Worm (Caenorhabditis elegans): Measurements from ENCODE around the gene Y24D9B.1.

The Y24D9B.1 gene

DNA sequence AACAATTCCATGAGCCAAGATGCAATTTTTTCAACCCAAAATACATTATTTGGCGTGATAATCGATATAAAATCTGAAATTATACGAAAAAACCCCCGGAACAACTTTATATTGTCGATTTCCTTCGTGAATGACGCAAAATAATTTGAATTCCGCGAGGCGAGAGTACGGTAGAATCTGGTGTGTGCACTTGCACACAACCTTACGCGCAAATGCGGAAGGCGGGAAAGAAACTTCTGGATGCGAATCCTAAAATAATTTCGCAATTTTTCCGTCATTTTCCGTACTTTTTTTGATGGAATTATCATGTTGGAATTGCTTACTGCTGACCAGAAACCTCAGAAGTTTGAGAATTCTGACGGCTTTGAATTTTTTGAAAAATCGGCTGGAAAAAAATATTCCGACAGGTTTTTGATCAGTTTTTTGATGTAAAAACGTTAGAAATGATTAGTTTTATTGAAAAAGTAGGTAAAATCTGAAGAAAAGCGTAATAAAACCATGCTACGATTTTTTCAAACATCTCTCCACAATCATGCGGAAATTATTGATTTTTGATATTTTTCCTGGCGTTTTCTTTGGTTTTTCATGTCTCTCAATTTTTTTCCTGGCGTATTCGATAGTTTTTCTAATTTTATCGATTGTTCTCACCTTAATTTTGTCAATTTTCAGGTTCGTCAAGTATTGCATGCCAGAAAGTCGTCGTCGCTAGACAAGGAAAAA lies 9.8 kb upstream of the Y24D9B.1 start, which contains the start of gene set-9:
set-9 (plus strand) TSS at position 670 of the 720 bp plus-strand sequence.
- peak; percentile 13 for TF ChIP-seq lsy-2 (tag; optimal IDR thresholded peaks at IDR 0.05)
- TF ChIP-seq mls-2 (tag; optimal IDR thresholded peaks at IDR 0.05): no peak

DNA sequence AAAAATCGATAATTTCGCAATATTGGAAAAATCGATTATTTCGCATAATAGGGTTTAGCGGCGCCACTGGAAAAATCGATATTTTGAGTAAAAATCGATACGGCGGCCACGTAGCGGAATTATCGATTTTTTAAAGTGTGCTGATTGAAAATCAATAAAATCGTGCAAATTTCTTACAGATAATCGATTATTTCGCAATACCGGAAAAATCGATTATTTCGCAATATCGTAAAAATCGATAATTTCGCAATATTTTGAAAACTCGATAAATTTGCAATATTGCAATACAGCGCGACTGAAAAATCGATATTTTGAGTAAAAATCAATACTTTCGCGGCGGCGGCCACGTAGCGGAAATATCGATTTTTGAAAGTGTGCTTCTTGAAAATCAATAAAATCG lies 480 bp downstream of the Y24D9B.1 start:
- no peak for TF ChIP-seq ceh-43 (GFP tag; optimal IDR thresholded peaks at IDR 0.05)
- no peak for TF ChIP-seq unc-39 (tag; optimal IDR thresholded peaks at IDR 0.05)
- no peak for TF ChIP-seq nhr-76 (tag; optimal IDR thresholded peaks at IDR 0.05)
- no peak for TF ChIP-seq ham-2 (GFP tag; optimal IDR thresholded peaks at IDR 0.05)
- TF ChIP-seq nhr-2 (tag; optimal IDR thresholded peaks at IDR 0.05): no peak
- TF ChIP-seq blmp-1 (tag; optimal IDR thresholded peaks at IDR 0.05): no peak
- TF ChIP-seq sem-2 (GFP tag; optimal IDR thresholded peaks at IDR 0.05): no peak
- TF ChIP-seq zip-8 (tag; optimal IDR thresholded peaks at IDR 0.05): no peak

DNA sequence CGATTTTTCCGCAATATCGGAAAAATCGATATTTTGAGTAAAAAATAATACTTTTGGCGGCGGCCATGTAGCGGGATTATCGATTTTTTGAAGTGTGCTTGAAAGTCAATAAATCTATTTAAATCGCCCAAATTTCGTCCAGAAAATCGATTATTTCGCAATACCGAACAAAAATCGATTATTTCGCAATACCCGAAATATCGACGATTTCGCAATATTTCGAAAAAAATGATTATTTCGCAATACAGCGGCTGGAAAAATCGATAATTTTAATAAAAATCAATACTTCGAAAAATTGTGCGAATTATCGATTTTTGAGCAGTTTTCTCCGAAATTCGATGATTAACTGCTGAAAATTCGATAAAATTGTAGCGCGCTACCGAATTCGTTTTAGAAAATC lies 898 bp downstream of the Y24D9B.1 start:
- TF ChIP-seq elt-1 (tag; optimal IDR thresholded peaks at IDR 0.05; ENCODE audit: borderline replicate concordance, insufficient read depth): no peak
- TF ChIP-seq ces-1 (GFP tag; optimal IDR thresholded peaks at IDR 0.05): no peak
- no peak for TF ChIP-seq unc-120 (tag; optimal IDR thresholded peaks at IDR 0.05; ENCODE audit: poor library complexity, severe bottlenecking)
- no peak for TF ChIP-seq lin-32 (GFP tag; optimal IDR thresholded peaks at IDR 0.05)
- no peak for TF ChIP-seq blmp-1 (tag; optimal IDR thresholded peaks at IDR 0.05)
- TF ChIP-seq sem-2 (GFP tag; optimal IDR thresholded peaks at IDR 0.05): no peak
- no peak for TF ChIP-seq tbx-8 (GFP tag; optimal IDR thresholded peaks at IDR 0.05)
- no peak for TF ChIP-seq nhr-28 (tag; optimal IDR thresholded peaks at IDR 0.05)

DNA sequence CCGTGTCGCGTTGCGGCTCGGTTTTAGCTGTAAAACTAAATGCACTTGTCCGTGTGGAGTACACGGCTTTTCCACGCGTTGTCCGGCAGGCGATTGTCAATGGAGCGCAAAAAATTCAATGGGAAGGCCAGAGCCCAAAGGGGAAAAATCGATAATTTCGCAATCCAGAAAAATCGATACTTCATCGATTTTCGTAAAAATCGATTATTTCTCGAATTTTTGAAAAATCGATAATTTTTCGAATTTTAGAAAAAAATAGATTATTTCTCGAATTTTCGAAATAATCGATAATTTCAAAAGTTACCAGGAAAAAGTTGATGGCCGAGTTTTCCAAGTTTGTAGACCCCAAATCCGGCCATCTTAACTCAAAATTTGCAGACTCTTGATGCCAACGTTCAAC lies 2.3 kb downstream of the Y24D9B.1 start:
- TF ChIP-seq mep-1 (tag; optimal IDR thresholded peaks at IDR 0.05) (no peak), snpc-4 (tag; optimal IDR thresholded peaks at IDR 0.05) (no peak), cnd-1 (tag; optimal IDR thresholded peaks at IDR 0.05) (no peak), zip-8 (tag; optimal IDR thresholded peaks at IDR 0.05) (no peak), lsy-2 (tag; optimal IDR thresholded peaks at IDR 0.05) (no peak), unc-62 (GFP tag; optimal IDR thresholded peaks at IDR 0.05) (no peak), bed-3 (GFP tag; optimal IDR thresholded peaks at IDR 0.05) (no peak), nhr-76 (tag; optimal IDR thresholded peaks at IDR 0.05) (no peak), ceh-43 (GFP tag; optimal IDR thresholded peaks at IDR 0.05) (no peak), drap-1 (GFP tag; optimal IDR thresholded peaks at IDR 0.05) (no peak), nhr-2 (tag; optimal IDR thresholded peaks at IDR 0.05) (no peak), lin-13 (tag; optimal IDR thresholded peaks at IDR 0.05) (no peak), ces-1 (GFP tag; optimal IDR thresholded peaks at IDR 0.05) (no peak), nhr-28 (tag; optimal IDR thresholded peaks at IDR 0.05) (no peak), tbx-8 (GFP tag; optimal IDR thresholded peaks at IDR 0.05) (no peak), ceh-83 (GFP tag; optimal IDR thresholded peaks at IDR 0.05) (no peak)

DNA sequence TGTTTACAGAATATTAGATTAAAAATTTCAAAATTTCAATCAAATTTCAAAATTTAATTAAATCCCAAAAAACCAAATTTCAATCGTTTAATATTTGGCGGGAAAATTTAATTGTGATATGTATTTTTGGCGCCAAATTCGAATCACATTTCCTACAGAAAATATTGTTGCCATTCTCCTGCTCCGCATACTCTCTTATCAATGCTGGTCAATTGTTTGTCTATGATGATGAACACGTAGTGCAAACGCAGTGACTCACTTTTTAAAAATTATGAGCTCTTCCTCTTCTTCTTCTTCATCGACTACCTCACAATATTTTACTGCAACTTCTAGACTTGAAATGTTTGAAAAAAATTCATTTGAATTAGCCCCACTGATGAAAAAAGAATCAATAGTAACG lies 9.3 kb downstream of the Y24D9B.1 start, which contains the start of gene trpl-2:
trpl-2 (plus strand) TSS at position 210 of the 400 bp plus-strand sequence.
- no peak for TF ChIP-seq sptf-1 (tag; optimal IDR thresholded peaks at IDR 0.05)
- no peak for TF ChIP-seq nhr-12 (tag; optimal IDR thresholded peaks at IDR 0.05)
- no peak for TF ChIP-seq ceh-43 (GFP tag; optimal IDR thresholded peaks at IDR 0.05)

DNA sequence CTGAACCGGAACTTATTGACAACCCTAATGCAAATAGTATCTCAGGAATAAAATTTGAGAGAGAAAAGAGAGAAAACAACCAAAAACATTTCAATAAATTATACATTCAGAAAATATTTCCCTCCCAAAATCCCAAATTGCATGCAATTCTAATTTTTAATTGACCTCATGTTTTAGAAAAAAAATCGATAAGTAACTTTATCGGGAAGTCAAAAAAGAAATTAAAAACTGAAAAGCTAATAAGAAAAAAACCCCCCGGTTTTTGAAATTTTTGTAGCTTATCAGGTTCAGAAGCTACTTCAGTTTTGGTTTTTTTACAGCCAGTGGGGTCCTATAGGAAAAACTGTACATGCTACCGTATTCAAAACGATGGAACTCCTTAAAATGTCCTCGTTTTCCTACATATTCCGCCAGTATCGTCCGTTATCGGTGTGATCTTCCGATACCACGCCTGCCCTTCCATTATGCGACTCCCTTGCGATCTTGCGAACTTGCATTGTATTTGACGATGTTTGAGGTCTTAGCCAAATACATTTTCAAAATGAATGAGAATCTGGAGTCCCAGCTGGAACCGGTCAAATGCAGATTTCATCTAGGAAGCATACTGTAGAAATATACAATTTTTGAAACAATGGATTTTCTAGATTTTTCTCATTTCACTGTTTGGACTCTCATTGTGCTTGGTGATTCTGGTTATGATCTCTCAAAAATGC lies 19.1 kb downstream of the Y24D9B.1 start, which contains the start of the genes W03B1.3 and oac-51:
W03B1.3 (minus strand) TSS at position 101 of the 713 bp plus-strand sequence.
oac-51 (plus strand) TSS at position 663 of the 713 bp plus-strand sequence.
- TF ChIP-seq zip-8 (tag; optimal IDR thresholded peaks at IDR 0.05) (no peak), elt-1 (tag; optimal IDR thresholded peaks at IDR 0.05; ENCODE audit: borderline replicate concordance, insufficient read depth) (peak; percentile 51)

Measured in whole organism, mixed stage, embryonic.